Worm (Caenorhabditis elegans): ENCODE results near the gene nhr-157.

ce11 chrV:3832103-3832502, 36.7 kb downstream of the nhr-157 start:
- TF ChIP-seq tbx-37 (GFP tag; conservative IDR thresholded peaks at IDR 0.05) (no peak), ama-1 (optimal IDR thresholded peaks at IDR 0.05) (no peak), tra-4 (tag; optimal IDR thresholded peaks at IDR 0.05) (no peak), hmbx-1 (tag; optimal IDR thresholded peaks at IDR 0.05) (no peak), aly-1 (tag; optimal IDR thresholded peaks at IDR 0.05) (no peak), flt-1 (GFP tag; IDR thresholded peaks at IDR 0.05) (no peak), scrt-1 (GFP tag; IDR thresholded peaks at IDR 0.05) (no peak), ets-7 (tag; optimal IDR thresholded peaks at IDR 0.05) (no peak)

Data from whole organism, early embryonic.